Worm (Caenorhabditis elegans) whole organism, midembryonic: ENCODE measurements around the gene mltn-10.

ENCODE experiments used
- T22C8.4 ChIP-seq: fragments of 200-800 bp; sonication (Bioruptor generic); IDR thresholded peaks from 2 replicates; pipeline ENCODE4 v1.3.6; 2022; ENCODE audit warnings: missing genetic modification characterization, missing compliant biosample characterization
- cog-1 ChIP-seq: sonication (generic microtip); optimal IDR thresholded peaks from 2 replicates; lab custom pipeline; 2016; ENCODE audit warnings: missing genetic modification characterization, missing compliant biosample characterization
- flt-1 ChIP-seq: fragments of 200-800 bp; sonication (Bioruptor generic); IDR thresholded peaks from 2 replicates; pipeline ENCODE4 v1.3.6; 2022; ENCODE audit warnings: missing genetic modification characterization, missing compliant biosample characterization
- klf-2 ChIP-seq: fragments of 200-800 bp; sonication (Bioruptor generic); conservative IDR thresholded peaks from 2 replicates; pipeline ENCODE4 v1.3.6; 2022; ENCODE audit warnings: missing genetic modification reagents, missing genetic modification characterization, missing compliant biosample characterization
- med-1 ChIP-seq: sonication (generic microtip); optimal IDR thresholded peaks from 2 replicates; lab custom pipeline; 2017; ENCODE audit warnings: missing genetic modification characterization, mild to moderate bottlenecking, missing compliant biosample characterization, antibody characterized with exemption, missing genetic modification reagents; ENCODE audit not compliant: insufficient read depth
- ref-1 ChIP-seq: fragments of 200-800 bp; sonication (Bioruptor generic); conservative IDR thresholded peaks from 2 replicates; pipeline ENCODE4 v1.3.6; 2022; ENCODE audit warnings: missing genetic modification reagents, missing genetic modification characterization, missing compliant biosample characterization
- tab-1 ChIP-seq: fragments of 200-800 bp; sonication (Bioruptor generic); IDR thresholded peaks from 2 replicates; pipeline ENCODE4 v1.3.6; 2022; ENCODE audit warnings: missing genetic modification characterization, missing compliant biosample characterization
- ztf-23 ChIP-seq: fragments of 200-800 bp; sonication (Bioruptor generic); IDR thresholded peaks from 2 replicates; pipeline ENCODE4 v1.3.6; 2022; ENCODE audit warnings: missing genetic modification reagents, missing genetic modification characterization, missing compliant biosample characterization
- ztf-29 ChIP-seq: fragments of 200-800 bp; sonication (Bioruptor generic); IDR thresholded peaks from 2 replicates; pipeline ENCODE4 v1.3.6; 2022; ENCODE audit warnings: missing genetic modification reagents, missing genetic modification characterization, missing compliant biosample characterization

The mltn-10 gene

ce11 chrII:14672095-14672494 lies 49.2 kb downstream of the mltn-10 start:
- TF ChIP-seq ref-1 (GFP tag; lab: Robert Waterston, UW) (no peak), ztf-29 (GFP tag; lab: Robert Waterston, UW) (no peak), tab-1 (GFP tag; lab: Robert Waterston, UW) (no peak), ztf-23 (GFP tag; lab: Robert Waterston, UW) (no peak), med-1 (GFP tag; lab: Kevin White, UChicago) (no peak)

ce11 chrII:14673636-14674035 lies 50.8 kb downstream of the mltn-10 start:
- TF ChIP-seq klf-2 (GFP tag; lab: Robert Waterston, UW) (no peak), med-1 (GFP tag; lab: Kevin White, UChicago) (no peak), ztf-29 (GFP tag; lab: Robert Waterston, UW) (no peak), ztf-23 (GFP tag; lab: Robert Waterston, UW) (no peak), flt-1 (GFP tag; lab: Robert Waterston, UW) (no peak), T22C8.4 (GFP tag; lab: Robert Waterston, UW) (no peak), cog-1 (tag; lab: Kevin White, UChicago) (no peak), tab-1 (GFP tag; lab: Robert Waterston, UW) (no peak), ref-1 (GFP tag; lab: Robert Waterston, UW) (no peak)
